Fruit fly (Drosophila melanogaster) whole organism, embryonic: Measurements from ENCODE around the gene hd.

Source experiments
- Atf3 ChIP-seq: fragments of 200-800 bp; sonication (Bioruptor generic); optimal IDR thresholded peaks from 3 replicates; lab custom pipeline; 2016; ENCODE audit warnings: missing biosample characterization, missing genetic modification characterization
- Bgb ChIP-seq: fragments of 200-800 bp; sonication (Bioruptor generic); IDR thresholded peaks from 2 replicates; pipeline ENCODE4 v1.3.6; 2022; ENCODE audit warnings: missing biosample characterization, missing genetic modification characterization; ENCODE audit not compliant: partially characterized antibody
- CG11398 ChIP-seq: fragments of 200-800 bp; sonication (Bioruptor generic); optimal IDR thresholded peaks from 2 replicates; lab custom pipeline; 2016; ENCODE audit warnings: missing biosample characterization, missing genetic modification characterization
- CG11456 ChIP-seq: fragments of 200-800 bp; sonication (Bioruptor generic); IDR thresholded peaks from 3 replicates; pipeline ENCODE4 v1.3.6; 2022; ENCODE audit warnings: missing biosample characterization, missing genetic modification characterization
- CG13894 ChIP-seq: fragments of 200-800 bp; sonication (Bioruptor generic); optimal IDR thresholded peaks from 3 replicates; lab custom pipeline; 2018; ENCODE audit warnings: missing biosample characterization, mild to moderate bottlenecking, missing genetic modification characterization, moderate library complexity
- CG14014 ChIP-seq: fragments of 200-800 bp; sonication (Bioruptor generic); IDR thresholded peaks from 2 replicates; pipeline ENCODE4 v1.3.6; 2022; ENCODE audit warnings: missing biosample characterization, missing genetic modification characterization
- CG15269 ChIP-seq: fragments of 200-800 bp; sonication (Bioruptor generic); optimal IDR thresholded peaks from 2 replicates; lab custom pipeline; 2018; ENCODE audit warnings: missing biosample characterization, mild to moderate bottlenecking, missing genetic modification characterization, moderate library complexity
- CG15601 ChIP-seq: fragments of 200-800 bp; sonication (Bioruptor generic); optimal IDR thresholded peaks from 3 replicates; lab custom pipeline; 2019; ENCODE audit warnings: missing biosample characterization, mild to moderate bottlenecking, missing genetic modification characterization, moderate library complexity
- CG2678 ChIP-seq: fragments of 200-800 bp; sonication (Bioruptor generic); optimal IDR thresholded peaks from 3 replicates; lab custom pipeline; 2019; ENCODE audit warnings: missing biosample characterization, mild to moderate bottlenecking, missing genetic modification characterization, moderate library complexity
- CG3726 ChIP-seq: fragments of 200-800 bp; sonication (Bioruptor generic); IDR thresholded peaks from 3 replicates; pipeline ENCODE4, ENCODE4 v1.3.6; 2022; ENCODE audit warnings: missing biosample characterization, missing genetic modification characterization
- CG3995 ChIP-seq: fragments of 200-800 bp; sonication (Bioruptor generic); optimal IDR thresholded peaks from 3 replicates; lab custom pipeline; 2016; ENCODE audit warnings: missing biosample characterization, missing genetic modification characterization
- CG5245 ChIP-seq: fragments of 200-800 bp; sonication (Bioruptor generic); optimal IDR thresholded peaks from 3 replicates; lab custom pipeline; 2016; ENCODE audit warnings: missing biosample characterization, missing genetic modification characterization
- CG6175 ChIP-seq: fragments of 200-800 bp; sonication (Bioruptor generic); IDR thresholded peaks from 3 replicates; pipeline ENCODE4 v1.3.6; 2022; ENCODE audit warnings: missing biosample characterization, missing genetic modification characterization
- CG8290 ChIP-seq, 3 experiments: fragments of 200-800 bp; sonication (Bioruptor generic); optimal IDR thresholded peaks; 2 replicates each; lab custom pipeline; 2016 to 2019; ENCODE audit warnings: missing biosample characterization in 3 of 3, missing genetic modification characterization in 3 of 3, mild to moderate bottlenecking in 2 of 3, moderate library complexity in 1 of 3
- D19A ChIP-seq: fragments of 200-800 bp; optimal IDR thresholded peaks from 3 replicates; lab custom pipeline; 2019; ENCODE audit warnings: missing biosample characterization, mild to moderate bottlenecking, missing genetic modification characterization, moderate library complexity
- Deaf1 ChIP-seq: fragments of 200-800 bp; optimal IDR thresholded peaks from 3 replicates; lab custom pipeline; 2019; ENCODE audit warnings: missing biosample characterization, mild to moderate bottlenecking, missing genetic modification characterization, moderate library complexity
- Eip74EF ChIP-seq, 2 experiments: fragments of 200-800 bp in 1 of 2; fragments of >200 bp in 1 of 2; sonication (Bioruptor generic) in 1 of 2; optimal IDR thresholded peaks; 2 replicates each; lab custom pipeline; 2017 to 2019; ENCODE audit warnings: missing biosample characterization in 2 of 2, missing genetic modification characterization in 2 of 2, mild to moderate bottlenecking in 1 of 2, moderate library complexity in 1 of 2
- Fer2 ChIP-seq: fragments of 200-800 bp; sonication (Bioruptor generic); optimal IDR thresholded peaks from 2 replicates; lab custom pipeline; 2018; ENCODE audit warnings: missing biosample characterization, mild to moderate bottlenecking, missing genetic modification characterization, moderate library complexity
- Fer3 ChIP-seq: fragments of 200-800 bp; sonication (Bioruptor generic); optimal IDR thresholded peaks from 2 replicates; lab custom pipeline; 2018; ENCODE audit warnings: missing biosample characterization, mild to moderate bottlenecking, missing genetic modification characterization, moderate library complexity
- HHEX ChIP-seq: fragments of 200-800 bp; sonication (Bioruptor generic); optimal IDR thresholded peaks from 3 replicates; lab custom pipeline; 2017; ENCODE audit warnings: missing biosample characterization, mild to moderate bottlenecking, missing genetic modification characterization, missing genetic modification reagents
- HLH4C ChIP-seq: fragments of 200-800 bp; sonication (Bioruptor generic); IDR thresholded peaks from 3 replicates; pipeline ENCODE4 v1.3.6; 2022; ENCODE audit warnings: missing biosample characterization, missing genetic modification characterization; ENCODE audit not compliant: partially characterized antibody
- HLHmδ ChIP-seq: fragments of 200-800 bp; sonication (Bioruptor generic); optimal IDR thresholded peaks from 2 replicates; lab custom pipeline; 2018; ENCODE audit warnings: missing biosample characterization, mild to moderate bottlenecking, missing genetic modification characterization, moderate library complexity
- Hmr ChIP-seq: fragments of 200-800 bp; sonication (Bioruptor generic); optimal IDR thresholded peaks from 3 replicates; lab custom pipeline; 2017; ENCODE audit warnings: mild to moderate bottlenecking, missing biosample characterization, missing genetic modification reagents, missing genetic modification characterization
- Oaz ChIP-seq: fragments of 200-800 bp; sonication (Bioruptor generic); IDR thresholded peaks from 2 replicates; pipeline ENCODE4 v1.3.6; 2022; ENCODE audit warnings: missing biosample characterization, missing genetic modification characterization
- caup ChIP-seq: fragments of 200-800 bp; sonication (Bioruptor generic); optimal IDR thresholded peaks from 3 replicates; lab custom pipeline; 2017; ENCODE audit warnings: missing biosample characterization, mild to moderate bottlenecking, missing genetic modification characterization, moderate library complexity; ENCODE audit not compliant: severe bottlenecking
- chif ChIP-seq, 2 experiments: fragments of 200-800 bp; sonication (Bioruptor generic); optimal IDR thresholded peaks; 3 replicates each; lab custom pipeline; 2016; ENCODE audit warnings: missing biosample characterization in 2 of 2, missing genetic modification characterization in 2 of 2
- chm ChIP-seq: fragments of 200-800 bp; sonication (Bioruptor generic); IDR thresholded peaks from 2 replicates; pipeline ENCODE4 v1.3.6; 2022; ENCODE audit warnings: missing biosample characterization, missing genetic modification characterization
- ci ChIP-seq: fragments of 200-800 bp; sonication (Bioruptor generic); IDR thresholded peaks from 3 replicates; pipeline ENCODE4 v1.3.6; 2022; ENCODE audit warnings: missing biosample characterization, missing genetic modification characterization
- crc ChIP-seq: fragments of 200-800 bp; sonication (Bioruptor generic); optimal IDR thresholded peaks from 2 replicates; lab custom pipeline; 2016; ENCODE audit warnings: missing biosample characterization, missing genetic modification characterization
- eve ChIP-seq, 2 experiments: fragments of >200 bp; optimal IDR thresholded peaks; 2 replicates each; lab custom pipeline; 2017; ENCODE audit warnings: missing biosample characterization in 2 of 2, missing genetic modification characterization in 2 of 2
- exex ChIP-seq: fragments of 200-800 bp; sonication (Bioruptor generic); optimal IDR thresholded peaks from 4 replicates; lab custom pipeline; 2018; ENCODE audit warnings: missing biosample characterization, mild to moderate bottlenecking, missing genetic modification characterization, moderate library complexity
- fru ChIP-seq: fragments of >200 bp; optimal IDR thresholded peaks from 2 replicates; lab custom pipeline; 2017
- gce ChIP-seq: fragments of 200-800 bp; sonication (Bioruptor generic); IDR thresholded peaks from 3 replicates; pipeline ENCODE4 v1.3.6; 2022; ENCODE audit warnings: missing biosample characterization, missing genetic modification characterization
- gfzf ChIP-seq: fragments of 200-800 bp; sonication (Bioruptor generic); optimal IDR thresholded peaks from 2 replicates; lab custom pipeline; 2016; ENCODE audit warnings: missing biosample characterization, mild to moderate bottlenecking, missing genetic modification characterization, moderate library complexity
- hb ChIP-seq: fragments of 200-800 bp; sonication (Bioruptor generic); IDR thresholded peaks from 3 replicates; pipeline ENCODE4 v1.3.6; 2022; ENCODE audit warnings: missing biosample characterization, missing genetic modification characterization; ENCODE audit not compliant: partially characterized antibody
- jigr1 ChIP-seq: fragments of 200-800 bp; sonication (Bioruptor generic); IDR thresholded peaks from 3 replicates; pipeline ENCODE4 v1.3.6; 2022; ENCODE audit warnings: missing biosample characterization, missing genetic modification characterization
- jing ChIP-seq: fragments of 200-800 bp; sonication (Bioruptor generic); optimal IDR thresholded peaks from 2 replicates; lab custom pipeline; 2018; ENCODE audit warnings: missing biosample characterization, mild to moderate bottlenecking, missing genetic modification characterization
- knrl ChIP-seq: fragments of 200-800 bp; sonication (Bioruptor generic); IDR thresholded peaks from 3 replicates; pipeline ENCODE4 v1.3.6; 2022; ENCODE audit warnings: missing biosample characterization, missing genetic modification characterization; ENCODE audit not compliant: partially characterized antibody
- lab ChIP-seq: fragments of 200-800 bp; sonication (Bioruptor generic); optimal IDR thresholded peaks from 3 replicates; lab custom pipeline; 2017; ENCODE audit warnings: missing biosample characterization, missing genetic modification characterization, mild to moderate bottlenecking, moderate library complexity, missing genetic modification reagents
- lov ChIP-seq, 2 experiments: fragments of 200-800 bp in 1 of 2; fragments of >200 bp in 1 of 2; sonication (Bioruptor generic) in 1 of 2; IDR thresholded peaks in 1 of 2; optimal IDR thresholded peaks in 1 of 2; 2 replicates in 1 of 2; 3 replicates in 1 of 2; pipeline versions ENCODE4 v1.3.6 to Lab custom; 2017 to 2022; ENCODE audit warnings: missing biosample characterization in 1 of 2, missing genetic modification characterization in 1 of 2
- mirr ChIP-seq: fragments of 200-800 bp; sonication (Bioruptor generic); optimal IDR thresholded peaks from 3 replicates; lab custom pipeline; 2018; ENCODE audit warnings: missing biosample characterization, mild to moderate bottlenecking, missing genetic modification characterization
- nom ChIP-seq: fragments of 200-800 bp; sonication (Bioruptor generic); optimal IDR thresholded peaks from 2 replicates; lab custom pipeline; 2017; ENCODE audit warnings: missing biosample characterization, missing genetic modification characterization, mild to moderate bottlenecking, moderate library complexity, missing genetic modification reagents
- pros ChIP-seq: fragments of 200-800 bp; sonication (Bioruptor generic); optimal IDR thresholded peaks from 3 replicates; lab custom pipeline; 2019; ENCODE audit warnings: missing biosample characterization, mild to moderate bottlenecking, missing genetic modification characterization, moderate library complexity
- ranshi ChIP-seq: fragments of 200-800 bp; sonication (Bioruptor generic); IDR thresholded peaks from 2 replicates; pipeline ENCODE4 v1.3.6; 2022; ENCODE audit warnings: missing biosample characterization, missing genetic modification characterization
- stwl ChIP-seq: fragments of 200-800 bp; sonication (Bioruptor generic); optimal IDR thresholded peaks from 3 replicates; lab custom pipeline; 2018; ENCODE audit warnings: missing biosample characterization, mild to moderate bottlenecking, missing genetic modification characterization, moderate library complexity
- usp ChIP-seq: fragments of >200 bp; optimal IDR thresholded peaks from 2 replicates; lab custom pipeline; 2017; ENCODE audit warnings: missing biosample characterization, missing genetic modification characterization
- vvl ChIP-seq: fragments of 200-800 bp; sonication (Bioruptor generic); IDR thresholded peaks from 2 replicates; pipeline ENCODE4 v1.3.6; 2022; ENCODE audit warnings: missing biosample characterization, missing genetic modification characterization

hd gene

DNA sequence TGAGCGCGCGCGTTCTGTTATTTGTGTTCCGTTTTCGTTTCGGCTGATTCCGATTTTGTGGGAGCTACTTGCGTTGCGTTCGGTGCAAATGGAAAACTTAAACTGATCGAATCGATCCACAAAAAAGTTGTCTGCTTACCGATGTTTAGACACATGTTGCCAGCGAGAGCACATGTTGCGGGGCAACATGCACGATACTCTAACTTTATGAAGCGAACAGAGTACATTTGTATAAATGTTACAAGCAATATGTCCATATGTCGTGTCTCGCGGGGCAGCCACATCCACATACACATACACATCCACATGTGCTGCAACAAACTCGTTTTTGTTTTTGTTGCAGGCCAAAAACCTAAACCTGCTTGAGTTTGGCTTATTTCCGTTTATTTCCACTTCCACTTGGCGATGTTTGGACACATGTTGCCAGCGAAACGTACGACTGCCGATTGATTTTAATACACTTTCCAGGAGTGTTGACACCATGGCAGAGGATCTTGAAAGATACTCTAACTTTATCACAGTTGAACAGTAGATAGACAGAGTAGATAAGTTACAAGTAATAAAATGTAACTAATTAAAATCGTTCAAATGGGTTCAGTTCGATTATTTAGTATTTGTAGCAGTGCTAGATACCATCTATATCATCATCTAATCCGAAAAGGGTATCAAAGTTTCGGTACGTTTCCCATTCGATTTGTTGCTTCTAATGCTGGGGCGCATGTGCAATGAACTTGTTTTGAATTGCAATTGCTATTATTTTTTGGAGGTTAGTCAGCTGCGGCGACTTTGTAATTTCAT lies 50.8 kb downstream of the hd start (continued):
- TF ChIP-seq fru (lab: Kevin White, UChicago), result no peak
- TF ChIP-seq exex, result no peak
- no peak for TF ChIP-seq CG11456 (GFP tag; lab: Robert Waterston, UW)
- peak; percentile 74 for TF ChIP-seq nom
- TF ChIP-seq Atf3 (GFP tag; lab: Kevin White, UChicago), result no peak
- no peak for TF ChIP-seq jing (GFP tag; lab: Kevin White, UChicago)
- TF ChIP-seq CG3726 (GFP tag; lab: Robert Waterston, UW), result no peak
- peak; percentile 64; the same call in 2 of the 3 replicates for TF ChIP-seq ci (GFP tag; lab: Robert Waterston, UW)
- TF ChIP-seq D19A, result peak; percentile 95
- no peak for TF ChIP-seq lov (optimal IDR thresholded peaks at IDR 0.05; lab: Kevin White, UChicago)
- no peak for TF ChIP-seq lov (GFP tag; IDR thresholded peaks at IDR 0.05; lab: Robert Waterston, UW)
- TF ChIP-seq CG13894, result peak; percentile 26
- peak; percentile 31 for TF ChIP-seq Deaf1
- no peak for TF ChIP-seq Fer2 (tag; lab: Kevin White, UChicago)
- peak; percentile 7; the same call in 1 of the 2 replicates for TF ChIP-seq ranshi (GFP tag; lab: Robert Waterston, UW)
- TF ChIP-seq CG14014 (GFP tag; lab: Robert Waterston, UW), result no peak
- TF ChIP-seq HLHmδ (GFP tag; lab: Kevin White, UChicago), result no peak
- TF ChIP-seq stwl (tag; lab: Kevin White, UChicago), result no peak
- peak; percentile 14 for TF ChIP-seq Hmr
- peak; percentile 5 for TF ChIP-seq CG2678 (tag; lab: Kevin White, UChicago)
- TF ChIP-seq vvl (GFP tag; lab: Robert Waterston, UW), result 0 out of 2 replicates have a peak, but pooled peaks have one; percentile 23
- peak in 1 of 2 experiments; percentile 39 for TF ChIP-seq eve (GFP tag; optimal IDR thresholded peaks at IDR 0.05; lab: Kevin White, UChicago)
- TF ChIP-seq chif (GFP tag; optimal IDR thresholded peaks at IDR 0.05; lab: Kevin White, UChicago), result no peak
- TF ChIP-seq CG11398 (GFP tag; lab: Kevin White, UChicago), result no peak
- 0 out of 3 replicates have a peak, but pooled peaks have one; percentile 15 for TF ChIP-seq HLH4C (GFP tag; lab: Robert Waterston, UW)
- TF ChIP-seq CG5245 (GFP tag; lab: Kevin White, UChicago), result no peak
- peak; percentile 37 for TF ChIP-seq lab (GFP tag; lab: Kevin White, UChicago)
- no peak for TF ChIP-seq usp (GFP tag; lab: Kevin White, UChicago)
- TF ChIP-seq gfzf, result no peak
- no peak for TF ChIP-seq jigr1 (GFP tag; lab: Robert Waterston, UW)
- TF ChIP-seq crc (GFP tag; lab: Kevin White, UChicago), result no peak
- peak in 1 of 2 experiments; percentile 54 for TF ChIP-seq Eip74EF (GFP tag; optimal IDR thresholded peaks at IDR 0.05; lab: Kevin White, UChicago)
- no peak for TF ChIP-seq Fer3 (tag; lab: Kevin White, UChicago)
- TF ChIP-seq chm, result 0 out of 2 replicates have a peak, but pooled peaks have one; percentile 66
- TF ChIP-seq pros (GFP tag; lab: Kevin White, UChicago), result no peak
- peak; percentile 61 for TF ChIP-seq mirr (GFP tag; lab: Kevin White, UChicago)
- TF ChIP-seq Bgb (GFP tag; lab: Robert Waterston, UW), result no peak
- TF ChIP-seq gce (GFP tag; lab: Robert Waterston, UW), result no peak
- TF ChIP-seq CG15601, result peak; percentile 2
- TF ChIP-seq HHEX (GFP tag; lab: Kevin White, UChicago), result no peak
- 0 out of 3 replicates have a peak, but pooled peaks have one; percentile 28 for TF ChIP-seq knrl (GFP tag; lab: Robert Waterston, UW)
- peak; percentile 22 for TF ChIP-seq caup (GFP tag; lab: Kevin White, UChicago)
- TF ChIP-seq CG6175 (GFP tag; lab: Robert Waterston, UW), result peak; percentile 45; the same call in 1 of the 3 replicates
- TF ChIP-seq CG8290 (GFP tag; optimal IDR thresholded peaks at IDR 0.05; lab: Kevin White, UChicago), result no peak
- peak in 1 of 2 experiments; percentile 55 for TF ChIP-seq CG8290 (tag; optimal IDR thresholded peaks at IDR 0.05; lab: Kevin White, UChicago)
- no peak for TF ChIP-seq CG3995 (GFP tag; lab: Kevin White, UChicago)
- TF ChIP-seq CG15269 (tag; lab: Kevin White, UChicago), result peak; percentile 5
- TF ChIP-seq hb (GFP tag; lab: Robert Waterston, UW), result no peak
- no peak for TF ChIP-seq Oaz (GFP tag; lab: Robert Waterston, UW)
